Fruit fly (Drosophila melanogaster): ENCODE results near the gene peb.

dm6 chrX:4675054-4675453 is 57.7 kb downstream of the peb start:
- no peak for TF ChIP-seq OdsH (GFP tag; optimal IDR thresholded peaks at IDR 0.05)
- TF ChIP-seq CG6163 (GFP tag; IDR thresholded peaks at IDR 0.05), result no peak
- no peak for TF ChIP-seq CG8319 (GFP tag; optimal IDR thresholded peaks at IDR 0.05)
- no peak for TF ChIP-seq lz (GFP tag; optimal IDR thresholded peaks at IDR 0.05)
- TF ChIP-seq CG34406 (GFP tag; optimal IDR thresholded peaks at IDR 0.05), result no peak
- no peak for TF ChIP-seq vri (GFP tag; optimal IDR thresholded peaks at IDR 0.05)
- no peak for TF ChIP-seq CG32006 (GFP tag; optimal IDR thresholded peaks at IDR 0.05)
- no peak for TF ChIP-seq Smox (GFP tag; optimal IDR thresholded peaks at IDR 0.05)
- no peak for TF ChIP-seq cyc (GFP tag; optimal IDR thresholded peaks at IDR 0.05)
- TF ChIP-seq Gug (GFP tag; IDR thresholded peaks at IDR 0.05), result no peak

Measured in whole organism, prepupa.